Fruit fly (Drosophila melanogaster) whole organism, adult: ENCODE results near the gene HINT1.

Source experiments
- CG12768 ChIP-seq: fragments of 200-800 bp; sonication (Bioruptor generic); optimal IDR thresholded peaks from 2 replicates; lab custom pipeline; 2017; ENCODE audit warnings: missing biosample characterization, missing genetic modification characterization, mild to moderate bottlenecking, moderate library complexity, missing genetic modification reagents
- CG14711 ChIP-seq: fragments of 200-800 bp; sonication (Bioruptor generic); optimal IDR thresholded peaks from 2 replicates; lab custom pipeline; 2018; ENCODE audit warnings: missing biosample characterization, mild to moderate bottlenecking, missing genetic modification characterization, moderate library complexity
- CG1620 ChIP-seq: fragments of 200-800 bp; sonication (Bioruptor generic); optimal IDR thresholded peaks from 2 replicates; lab custom pipeline; 2016; ENCODE audit warnings: missing biosample characterization, missing genetic modification characterization
- Clk ChIP-seq: fragments of 200-800 bp; sonication (Bioruptor generic); optimal IDR thresholded peaks from 2 replicates; lab custom pipeline; 2017; ENCODE audit warnings: missing biosample characterization, missing genetic modification characterization
- Crg-1 ChIP-seq: fragments of 200-800 bp; sonication (Bioruptor generic); optimal IDR thresholded peaks from 2 replicates; lab custom pipeline; 2016; ENCODE audit warnings: missing biosample characterization, missing genetic modification characterization
- Mnt ChIP-seq: fragments of 200-800 bp; sonication (Bioruptor generic); optimal IDR thresholded peaks from 2 replicates; lab custom pipeline; 2016; ENCODE audit warnings: missing biosample characterization, mild to moderate bottlenecking, missing genetic modification characterization
- bab1 ChIP-seq: fragments of 200-800 bp; sonication (Bioruptor generic); optimal IDR thresholded peaks from 3 replicates; lab custom pipeline; 2019; ENCODE audit warnings: missing biosample characterization, mild to moderate bottlenecking, missing genetic modification characterization, moderate library complexity
- cnc ChIP-seq, 2 experiments: fragments of >200 bp; optimal IDR thresholded peaks; 2 replicates each; lab custom pipeline; 2017
- kay ChIP-seq: fragments of 200-800 bp; sonication (Bioruptor generic); peaks from one replicate; lab custom pipeline; 2016; ENCODE audit warnings: missing biosample characterization, missing genetic modification characterization, borderline replicate concordance
- ovo ChIP-seq: fragments of 200-800 bp; sonication (Bioruptor generic); optimal IDR thresholded peaks from 2 replicates; lab custom pipeline; 2016; ENCODE audit warnings: missing biosample characterization, missing genetic modification characterization
- tj ChIP-seq: fragments of 200-800 bp; sonication (Bioruptor generic); optimal IDR thresholded peaks from 3 replicates; lab custom pipeline; 2017; ENCODE audit warnings: missing biosample characterization, mild to moderate bottlenecking, missing genetic modification characterization, moderate library complexity
- toe ChIP-seq: fragments of 200-800 bp; sonication (Bioruptor generic); optimal IDR thresholded peaks from 2 replicates; lab custom pipeline; 2016; ENCODE audit warnings: missing biosample characterization, missing genetic modification characterization

- TF ChIP-seq ovo (GFP tag; lab: Kevin White, UChicago) (no peak), bab1 (no peak), tj (GFP tag; lab: Kevin White, UChicago) (no peak), Crg-1 (no peak), cnc (optimal IDR thresholded peaks at IDR 0.05; lab: Kevin White, UChicago) (no peak), CG1620 (GFP tag; lab: Kevin White, UChicago) (no peak), CG12768 (no peak), toe (GFP tag; lab: Kevin White, UChicago) (no peak), Mnt (GFP tag; lab: Kevin White, UChicago) (no peak), kay (GFP tag; lab: Kevin White, UChicago) (no peak), Clk (no peak), CG14711 (tag; lab: Kevin White, UChicago) (no peak)
These were observed 45.7 kb downstream of the HINT1 start, which contains the start of gene G6P for dm6 chr2L:2815673-2816072.
